Fruit fly (Drosophila melanogaster) S2 (cell line): ENCODE measurements around the gene eIF2Balpha.

Source experiments
- CG8478 ChIP-seq: fragments of >200 bp; optimal IDR thresholded peaks from 2 replicates; lab custom pipeline; 2018
- CTCF ChIP-seq, 2 experiments: fragments of >200 bp; optimal IDR thresholded peaks; 2 replicates each; lab custom pipeline; 2018

DNA sequence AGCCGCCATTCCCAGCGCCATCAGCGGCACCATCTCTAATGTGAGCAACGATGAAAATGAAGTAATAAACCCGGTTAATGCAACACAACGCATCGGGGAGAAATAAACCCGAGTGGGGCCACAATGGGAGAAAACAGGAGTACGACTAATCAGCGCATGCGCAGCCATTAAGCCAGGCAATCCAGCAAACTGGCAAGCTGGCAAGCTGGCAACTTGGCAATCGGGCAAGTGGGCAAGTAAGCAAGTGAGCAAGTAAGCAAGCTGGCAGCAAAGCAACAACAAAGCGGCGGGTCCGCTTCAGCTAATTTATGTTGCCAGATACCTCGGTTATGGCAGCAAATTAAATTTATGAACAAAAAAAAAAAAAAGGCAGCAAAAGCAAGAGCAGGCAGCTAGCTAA is 36.1 kb downstream of the eIF2Balpha start:
- TF ChIP-seq CG8478 (lab: Kevin White, UChicago), result no peak
- no peak for TF ChIP-seq CTCF (optimal IDR thresholded peaks at IDR 0.05; lab: Kevin White, UChicago)
